Worm (Caenorhabditis elegans) whole organism, L4/young adult: ENCODE results near the gene F58A4.6.

Source experiments
- W03F9.2 ChIP-seq: fragments of 150-350 bp; optimal IDR thresholded peaks from 2 replicates; lab custom pipeline; 2014; ENCODE audit warnings: missing biosample characterization, missing genetic modification characterization
- him-1 ChIP-seq: sonication (generic microtip); optimal IDR thresholded peaks from 2 replicates; lab custom pipeline; 2016; ENCODE audit warnings: missing genotype, missing genetic modification reagents, missing genetic modification characterization, missing compliant biosample characterization

DNA sequence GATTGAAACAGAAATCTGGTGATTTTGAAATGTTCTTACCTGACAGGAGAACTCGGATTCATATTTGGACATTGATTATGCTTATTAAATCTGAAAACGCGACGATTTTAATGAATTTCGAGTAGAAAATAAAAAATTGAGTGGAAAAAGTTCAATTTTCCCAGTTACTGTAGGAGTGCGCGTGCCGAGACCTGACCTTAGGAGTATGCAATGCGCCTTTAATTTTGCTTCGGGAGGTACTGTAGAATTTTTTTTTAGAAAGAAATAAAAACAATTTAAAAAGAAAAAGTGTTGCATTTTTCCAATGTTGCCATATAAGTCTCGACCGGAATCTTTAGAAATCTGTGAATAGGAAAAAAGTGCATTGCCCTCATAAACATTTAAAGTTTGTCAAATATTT lies 48.3 kb upstream of the F58A4.6 start, which contains the start of gene C48B4.11:
- no peak for TF ChIP-seq him-1 (tag; lab: Kevin White, UChicago)
- TF ChIP-seq W03F9.2: no peak
